Worm (Caenorhabditis elegans) whole organism, L3 larva: ENCODE data around the gene gtap-2.

Experiments used
- ZK546.5 ChIP-seq: sonication (generic microtip); optimal IDR thresholded peaks from 2 replicates; lab custom pipeline; 2017; ENCODE audit warnings: missing biosample characterization, missing genetic modification characterization
- ama-1 ChIP-seq: fragments of 150-350 bp; optimal IDR thresholded peaks from 2 replicates; lab custom pipeline; 2018
- ceh-16 ChIP-seq: sonication (generic microtip); optimal IDR thresholded peaks from 2 replicates; lab custom pipeline; 2017; ENCODE audit warnings: missing biosample characterization, missing genetic modification characterization
- ceh-28 ChIP-seq: fragments of 150-350 bp; optimal IDR thresholded peaks from 2 replicates; lab custom pipeline; 2014; ENCODE audit warnings: missing biosample characterization, missing genetic modification reagents, missing genetic modification characterization
- ceh-82 ChIP-seq: fragments of 150-350 bp; optimal IDR thresholded peaks from 2 replicates; lab custom pipeline; 2014; ENCODE audit warnings: missing biosample characterization, missing genetic modification characterization
- ceh-9 ChIP-seq: sonication (generic microtip); optimal IDR thresholded peaks from 2 replicates; lab custom pipeline; 2018; ENCODE audit warnings: missing biosample characterization, missing genetic modification characterization
- egl-5 ChIP-seq: fragments of 150-350 bp; optimal IDR thresholded peaks from 2 replicates; lab custom pipeline; 2017; ENCODE audit warnings: missing biosample characterization, missing genetic modification reagents, missing genetic modification characterization, inconsistent platforms
- elt-2 ChIP-seq: sonication (generic microtip); optimal IDR thresholded peaks from 2 replicates; lab custom pipeline; 2016; ENCODE audit warnings: missing genetic modification reagents, mild to moderate bottlenecking, missing genetic modification characterization, missing compliant biosample characterization
- eor-1 ChIP-seq, 2 experiments: fragments of 150-350 bp; optimal IDR thresholded peaks; 2 replicates each; lab custom pipeline; 2014 to 2018; ENCODE audit warnings: missing biosample characterization in 2 of 2, missing genetic modification characterization in 2 of 2
- fkh-10 ChIP-seq: sonication (generic microtip); optimal IDR thresholded peaks from 2 replicates; lab custom pipeline; 2017; ENCODE audit warnings: missing biosample characterization, missing genetic modification reagents, missing genetic modification characterization
- fkh-2 ChIP-seq: fragments of 150-350 bp; optimal IDR thresholded peaks from 2 replicates; lab custom pipeline; 2014; ENCODE audit warnings: missing biosample characterization, missing genetic modification reagents, missing genetic modification characterization
- hmg-11 ChIP-seq: sonication (generic microtip); optimal IDR thresholded peaks from 2 replicates; lab custom pipeline; 2016; ENCODE audit warnings: missing genetic modification characterization, missing compliant biosample characterization
- lin-15B ChIP-seq: fragments of 150-350 bp; optimal IDR thresholded peaks from 2 replicates; lab custom pipeline; 2014; ENCODE audit warnings: missing biosample characterization, missing genetic modification characterization
- lin-39 ChIP-seq: fragments of 150-350 bp; optimal IDR thresholded peaks from 2 replicates; lab custom pipeline; 2018; ENCODE audit warnings: missing biosample characterization, missing genetic modification reagents, missing genetic modification characterization
- lsy-12 ChIP-seq: sonication (generic microtip); optimal IDR thresholded peaks from 2 replicates; lab custom pipeline; 2016; ENCODE audit warnings: mild to moderate bottlenecking, missing genetic modification characterization, missing compliant biosample characterization
- mdl-1 ChIP-seq: fragments of 150-350 bp; optimal IDR thresholded peaks from 2 replicates; lab custom pipeline; 2014; ENCODE audit warnings: missing biosample characterization, missing genetic modification characterization
- nfya-1 ChIP-seq: sonication (generic microtip); optimal IDR thresholded peaks from 2 replicates; lab custom pipeline; 2017; ENCODE audit warnings: missing genetic modification characterization, mild to moderate bottlenecking, missing compliant biosample characterization, antibody characterized with exemption, moderate library complexity; ENCODE audit not compliant: insufficient read depth
- nhr-12 ChIP-seq: fragments of 150-350 bp; optimal IDR thresholded peaks from 2 replicates; lab custom pipeline; 2014; ENCODE audit warnings: missing biosample characterization, missing genetic modification characterization
- nhr-23 ChIP-seq: fragments of 150-350 bp; optimal IDR thresholded peaks from 2 replicates; lab custom pipeline; 2014; ENCODE audit warnings: missing biosample characterization, missing genetic modification reagents, missing genetic modification characterization
- nhr-237 ChIP-seq: fragments of 150-350 bp; optimal IDR thresholded peaks from 2 replicates; lab custom pipeline; 2014; ENCODE audit warnings: missing biosample characterization, missing genetic modification characterization
- nhr-25 ChIP-seq: sonication (generic microtip); optimal IDR thresholded peaks from 2 replicates; lab custom pipeline; 2017; ENCODE audit warnings: missing biosample characterization, missing genetic modification characterization
- nhr-43 ChIP-seq: sonication (generic microtip); optimal IDR thresholded peaks from 2 replicates; lab custom pipeline; 2016; ENCODE audit warnings: mild to moderate bottlenecking, missing genetic modification characterization, missing compliant biosample characterization; ENCODE audit not compliant: poor library complexity, severe bottlenecking
- nhr-67 ChIP-seq: fragments of 150-350 bp; optimal IDR thresholded peaks from 2 replicates; lab custom pipeline; 2014; ENCODE audit warnings: missing biosample characterization, missing genetic modification characterization
- nhr-76 ChIP-seq: fragments of 150-350 bp; sonication (generic microtip); optimal IDR thresholded peaks from 5 replicates; lab custom pipeline; 2014; ENCODE audit warnings: missing biosample characterization, missing genetic modification characterization
- pha-4 ChIP-seq: fragments of 150-350 bp; optimal IDR thresholded peaks from 2 replicates; lab custom pipeline; 2014; ENCODE audit warnings: missing biosample characterization, missing genetic modification reagents, missing genetic modification characterization
- pqm-1 ChIP-seq: fragments of 150-350 bp; optimal IDR thresholded peaks from 2 replicates; lab custom pipeline; 2017; ENCODE audit warnings: missing biosample characterization, missing genetic modification characterization, inconsistent platforms
- sea-2 ChIP-seq: fragments of 150-350 bp; sonication (generic microtip); optimal IDR thresholded peaks from 4 replicates; lab custom pipeline; 2014; ENCODE audit warnings: missing biosample characterization, missing genetic modification reagents, missing genetic modification characterization
- skn-1 ChIP-seq: fragments of 150-350 bp; optimal IDR thresholded peaks from 2 replicates; lab custom pipeline; 2014; ENCODE audit warnings: missing biosample characterization, missing genetic modification characterization
- snpc-4 ChIP-seq: fragments of 150-350 bp; optimal IDR thresholded peaks from 2 replicates; lab custom pipeline; 2014; ENCODE audit warnings: missing biosample characterization, missing genetic modification characterization
- unc-39 ChIP-seq: sonication (generic microtip); optimal IDR thresholded peaks from 4 replicates; lab custom pipeline; 2017; ENCODE audit warnings: missing biosample characterization, missing genetic modification characterization
- unc-62 ChIP-seq: fragments of 150-350 bp; sonication (generic microtip); optimal IDR thresholded peaks from 4 replicates; lab custom pipeline; 2014; ENCODE audit warnings: missing biosample characterization, missing genetic modification reagents, missing genetic modification characterization
- zag-1 ChIP-seq: fragments of 150-350 bp; optimal IDR thresholded peaks from 2 replicates; lab custom pipeline; 2014; ENCODE audit warnings: missing biosample characterization, missing genetic modification characterization
- ztf-11 ChIP-seq: fragments of 150-350 bp; optimal IDR thresholded peaks from 2 replicates; lab custom pipeline; 2014; ENCODE audit warnings: missing biosample characterization, missing genetic modification characterization
- ztf-4 ChIP-seq: fragments of 150-350 bp; optimal IDR thresholded peaks from 2 replicates; lab custom pipeline; 2014; ENCODE audit warnings: missing biosample characterization, missing genetic modification characterization

The gtap-2 gene

DNA sequence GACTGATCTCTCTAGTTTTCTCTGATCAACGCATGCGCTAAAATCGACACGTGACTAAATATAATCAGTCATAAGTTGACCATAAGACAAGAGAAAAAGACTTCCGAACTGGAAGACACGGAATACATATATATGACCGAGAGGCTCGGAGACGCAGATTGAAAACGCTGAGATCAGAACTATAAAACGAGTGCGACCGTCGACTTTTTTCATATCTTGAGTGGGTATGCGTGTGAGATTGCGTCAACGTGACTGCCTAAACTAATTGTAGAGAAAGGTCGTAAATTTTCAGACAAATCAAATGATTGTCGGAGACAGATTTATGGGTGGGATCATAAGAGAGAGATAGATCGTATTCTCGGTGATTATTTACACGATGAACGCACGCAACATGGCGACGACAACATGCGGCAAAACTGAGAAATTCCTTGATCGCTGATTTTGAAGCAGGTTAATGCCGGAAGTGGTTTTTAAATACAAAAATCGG lies 741 bp upstream of the gtap-2 start (continued):
- TF ChIP-seq nhr-67 (tag; lab: Kevin White, UChicago): no peak

DNA sequence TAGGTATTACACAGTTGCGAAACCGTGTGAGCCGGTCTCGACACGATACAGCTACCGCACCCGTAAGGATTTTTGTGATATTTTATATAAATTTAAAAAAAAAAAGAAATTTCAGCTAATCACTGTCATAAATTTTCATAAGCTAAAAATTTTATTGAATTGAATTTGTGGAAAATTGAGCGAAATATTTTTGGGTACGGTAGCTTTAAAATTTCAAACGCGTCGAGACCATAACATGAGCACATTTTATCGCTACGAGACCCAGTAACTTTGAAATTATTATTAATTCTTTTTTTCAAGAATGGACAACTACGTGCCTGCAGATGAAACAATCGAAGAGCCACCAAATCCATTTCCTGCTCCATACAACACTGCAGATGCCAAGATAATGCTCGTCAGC lies 4.8 kb downstream of the gtap-2 start, which contains the start of gene ZK632.14:
ZK632.14 (plus strand) TSS at position 301 of the 400 bp plus-strand sequence.
- TF ChIP-seq ztf-11 (tag; lab: Kevin White, UChicago) (no peak), mdl-1 (tag; lab: Kevin White, UChicago) (no peak), nfya-1 (tag; lab: Kevin White, UChicago) (no peak), zag-1 (tag; lab: Kevin White, UChicago) (no peak), pqm-1 (tag; lab: Kevin White, UChicago) (no peak), nhr-12 (tag; lab: Kevin White, UChicago) (no peak), lsy-12 (tag; lab: Kevin White, UChicago) (no peak), snpc-4 (tag; lab: Kevin White, UChicago) (no peak), ceh-9 (tag; lab: Kevin White, UChicago) (no peak), ceh-16 (no peak), lin-39 (no peak), ceh-82 (tag; lab: Kevin White, UChicago) (no peak), unc-39 (tag; lab: Kevin White, UChicago) (no peak), fkh-2 (tag; lab: Kevin White, UChicago) (no peak), nhr-67 (tag; lab: Kevin White, UChicago) (no peak), skn-1 (no peak), ztf-4 (tag; lab: Kevin White, UChicago) (no peak)

DNA sequence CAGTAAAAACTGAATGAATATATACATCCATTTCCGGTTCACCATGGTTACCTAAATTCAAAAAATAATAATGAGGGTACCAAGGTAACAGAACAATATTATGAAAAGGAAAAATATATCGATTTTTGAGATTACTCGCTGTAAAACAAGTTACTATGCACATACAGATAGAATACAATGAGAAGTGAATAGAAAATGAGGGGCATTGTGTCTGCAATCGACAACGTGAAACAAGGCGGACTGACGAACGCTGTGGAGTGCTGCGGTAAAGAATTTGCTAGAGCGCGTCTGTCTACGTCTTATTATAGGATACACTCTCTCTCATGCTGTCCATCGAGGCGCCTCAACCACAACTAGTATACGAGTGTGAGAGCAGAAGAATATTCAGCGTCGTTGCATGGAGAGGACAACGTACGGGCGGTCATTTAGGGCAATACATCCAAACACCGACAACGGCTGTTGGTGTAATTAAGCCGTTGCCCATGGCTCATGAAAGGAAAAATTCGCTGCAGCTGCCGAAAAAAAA lies 8.8 kb downstream of the gtap-2 start, which contains the start of gene cnx-1:
cnx-1 (minus strand) TSS at position 51 of the 526 bp plus-strand sequence.
- TF ChIP-seq nhr-25 (tag; lab: Kevin White, UChicago): peak; percentile 10
- TF ChIP-seq lin-39: peak; percentile 66
- TF ChIP-seq pha-4 (tag; lab: Kevin White, UChicago): peak; percentile 10
- no peak for TF ChIP-seq ceh-9 (tag; lab: Kevin White, UChicago)
- TF ChIP-seq lsy-12 (tag; lab: Kevin White, UChicago): no peak
- no peak for TF ChIP-seq nhr-67 (tag; lab: Kevin White, UChicago)
- TF ChIP-seq fkh-10 (GFP tag; lab: Kevin White, UChicago): no peak
- no peak for TF ChIP-seq egl-5 (tag; lab: Kevin White, UChicago)
- peak; percentile 41 for TF ChIP-seq ama-1 (lab: Kevin White, UChicago)
- no peak for TF ChIP-seq ZK546.5
- peak; percentile 72 for TF ChIP-seq hmg-11 (tag; lab: Kevin White, UChicago)
- no peak for TF ChIP-seq skn-1
- TF ChIP-seq lin-15B (tag; lab: Kevin White, UChicago): peak; percentile 16
- TF ChIP-seq nfya-1 (tag; lab: Kevin White, UChicago): peak; percentile 49
- TF ChIP-seq elt-2 (tag; lab: Kevin White, UChicago): no peak
- TF ChIP-seq unc-62 (GFP tag; lab: Kevin White, UChicago): no peak
- TF ChIP-seq nhr-76 (tag; lab: Kevin White, UChicago): no peak
- TF ChIP-seq eor-1 (tag; optimal IDR thresholded peaks at IDR 0.05; lab: Kevin White, UChicago): no peak
- TF ChIP-seq nhr-43 (tag; lab: Kevin White, UChicago): no peak
- no peak for TF ChIP-seq pqm-1 (tag; lab: Kevin White, UChicago)
- no peak for TF ChIP-seq mdl-1 (tag; lab: Kevin White, UChicago)
- TF ChIP-seq nhr-23 (tag; lab: Kevin White, UChicago): peak; percentile 28
- TF ChIP-seq nhr-237 (tag; lab: Kevin White, UChicago): no peak
- peak; percentile 8 for TF ChIP-seq sea-2 (GFP tag; lab: Kevin White, UChicago)

DNA sequence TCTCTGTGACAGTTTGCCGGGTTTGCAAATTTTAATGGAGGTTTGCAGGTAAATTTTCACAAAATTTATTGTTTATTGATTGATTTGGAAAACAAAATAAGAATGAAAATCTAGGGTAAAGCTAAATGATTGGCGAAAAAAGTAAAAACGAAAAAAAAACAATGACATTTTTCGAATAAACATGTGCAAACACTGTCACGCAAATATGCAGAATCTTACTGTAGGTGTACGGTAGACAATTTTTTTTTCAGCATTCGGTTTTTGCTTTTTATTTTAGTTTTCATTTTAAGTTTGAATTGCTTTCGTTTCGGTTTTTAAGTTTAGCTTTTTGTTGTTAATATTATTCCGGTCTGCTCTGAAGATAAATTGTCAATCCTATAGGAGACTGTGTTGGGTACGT lies 9.6 kb downstream of the gtap-2 start:
- TF ChIP-seq ceh-28 (tag; lab: Kevin White, UChicago) (peak; percentile 5), unc-39 (tag; lab: Kevin White, UChicago) (no peak)
